Worm (Caenorhabditis elegans) whole organism, L3 larva: ENCODE data around the gene R04E5.7.

Source experiments
- R02D3.7 ChIP-seq: fragments of 150-350 bp; optimal IDR thresholded peaks from 2 replicates; lab custom pipeline; 2014; ENCODE audit warnings: missing biosample characterization, missing genetic modification characterization
- ZK546.5 ChIP-seq: sonication (generic microtip); optimal IDR thresholded peaks from 2 replicates; lab custom pipeline; 2017; ENCODE audit warnings: missing biosample characterization, missing genetic modification characterization
- aly-2 ChIP-seq: fragments of 150-350 bp; optimal IDR thresholded peaks from 2 replicates; lab custom pipeline; 2014; ENCODE audit warnings: missing biosample characterization, missing genetic modification characterization
- ama-1 ChIP-seq: fragments of 150-350 bp; optimal IDR thresholded peaks from 2 replicates; lab custom pipeline; 2018
- ceh-16 ChIP-seq: sonication (generic microtip); optimal IDR thresholded peaks from 2 replicates; lab custom pipeline; 2017; ENCODE audit warnings: missing biosample characterization, missing genetic modification characterization
- ceh-28 ChIP-seq: fragments of 150-350 bp; optimal IDR thresholded peaks from 2 replicates; lab custom pipeline; 2014; ENCODE audit warnings: missing biosample characterization, missing genetic modification reagents, missing genetic modification characterization
- ceh-82 ChIP-seq: fragments of 150-350 bp; optimal IDR thresholded peaks from 2 replicates; lab custom pipeline; 2014; ENCODE audit warnings: missing biosample characterization, missing genetic modification characterization
- egl-5 ChIP-seq: fragments of 150-350 bp; optimal IDR thresholded peaks from 2 replicates; lab custom pipeline; 2017; ENCODE audit warnings: missing biosample characterization, missing genetic modification reagents, missing genetic modification characterization, inconsistent platforms
- elt-1 ChIP-seq: fragments of 150-350 bp; optimal IDR thresholded peaks from 2 replicates; lab custom pipeline; 2014; ENCODE audit warnings: missing biosample characterization, missing genetic modification characterization
- elt-2 ChIP-seq: sonication (generic microtip); optimal IDR thresholded peaks from 2 replicates; lab custom pipeline; 2016; ENCODE audit warnings: missing genetic modification reagents, mild to moderate bottlenecking, missing genetic modification characterization, missing compliant biosample characterization
- elt-3 ChIP-seq, 3 experiments: fragments of 150-350 bp in 1 of 3; sonication (generic microtip) in 2 of 3; optimal IDR thresholded peaks; 2 replicates in 2 of 3; 4 replicates in 1 of 3; lab custom pipeline; 2014 to 2017; ENCODE audit warnings: missing biosample characterization in 3 of 3, missing genetic modification characterization in 3 of 3
- eor-1 ChIP-seq, 2 experiments: fragments of 150-350 bp; optimal IDR thresholded peaks; 2 replicates each; lab custom pipeline; 2014 to 2018; ENCODE audit warnings: missing biosample characterization in 2 of 2, missing genetic modification characterization in 2 of 2
- fkh-10 ChIP-seq: sonication (generic microtip); optimal IDR thresholded peaks from 2 replicates; lab custom pipeline; 2017; ENCODE audit warnings: missing biosample characterization, missing genetic modification reagents, missing genetic modification characterization
- fos-1 ChIP-seq: fragments of 150-350 bp; optimal IDR thresholded peaks from 2 replicates; lab custom pipeline; 2014; ENCODE audit warnings: missing biosample characterization, missing genetic modification characterization
- hmg-11 ChIP-seq: sonication (generic microtip); optimal IDR thresholded peaks from 2 replicates; lab custom pipeline; 2016; ENCODE audit warnings: missing genetic modification characterization, missing compliant biosample characterization
- jun-1 ChIP-seq: fragments of 150-350 bp; optimal IDR thresholded peaks from 2 replicates; lab custom pipeline; 2014; ENCODE audit warnings: missing biosample characterization, missing genetic modification reagents, missing genetic modification characterization
- lin-15B ChIP-seq: fragments of 150-350 bp; optimal IDR thresholded peaks from 2 replicates; lab custom pipeline; 2014; ENCODE audit warnings: missing biosample characterization, missing genetic modification characterization
- lin-39 ChIP-seq: fragments of 150-350 bp; optimal IDR thresholded peaks from 2 replicates; lab custom pipeline; 2018; ENCODE audit warnings: missing biosample characterization, missing genetic modification reagents, missing genetic modification characterization
- lsy-12 ChIP-seq: sonication (generic microtip); optimal IDR thresholded peaks from 2 replicates; lab custom pipeline; 2016; ENCODE audit warnings: mild to moderate bottlenecking, missing genetic modification characterization, missing compliant biosample characterization
- mdl-1 ChIP-seq: fragments of 150-350 bp; optimal IDR thresholded peaks from 2 replicates; lab custom pipeline; 2014; ENCODE audit warnings: missing biosample characterization, missing genetic modification characterization
- mml-1 ChIP-seq: fragments of 150-350 bp; sonication (generic microtip); optimal IDR thresholded peaks from 3 replicates; lab custom pipeline; 2014; ENCODE audit warnings: missing biosample characterization, missing genetic modification characterization
- nfya-1 ChIP-seq: sonication (generic microtip); optimal IDR thresholded peaks from 2 replicates; lab custom pipeline; 2017; ENCODE audit warnings: missing genetic modification characterization, mild to moderate bottlenecking, missing compliant biosample characterization, antibody characterized with exemption, moderate library complexity; ENCODE audit not compliant: insufficient read depth
- nhr-23 ChIP-seq: fragments of 150-350 bp; optimal IDR thresholded peaks from 2 replicates; lab custom pipeline; 2014; ENCODE audit warnings: missing biosample characterization, missing genetic modification reagents, missing genetic modification characterization
- nhr-25 ChIP-seq: sonication (generic microtip); optimal IDR thresholded peaks from 2 replicates; lab custom pipeline; 2017; ENCODE audit warnings: missing biosample characterization, missing genetic modification characterization
- nhr-28 ChIP-seq: fragments of 150-350 bp; optimal IDR thresholded peaks from 2 replicates; lab custom pipeline; 2014; ENCODE audit warnings: missing biosample characterization, missing genetic modification characterization
- nhr-43 ChIP-seq: sonication (generic microtip); optimal IDR thresholded peaks from 2 replicates; lab custom pipeline; 2016; ENCODE audit warnings: mild to moderate bottlenecking, missing genetic modification characterization, missing compliant biosample characterization; ENCODE audit not compliant: poor library complexity, severe bottlenecking
- nhr-76 ChIP-seq: fragments of 150-350 bp; sonication (generic microtip); optimal IDR thresholded peaks from 5 replicates; lab custom pipeline; 2014; ENCODE audit warnings: missing biosample characterization, missing genetic modification characterization
- pha-4 ChIP-seq: fragments of 150-350 bp; optimal IDR thresholded peaks from 2 replicates; lab custom pipeline; 2014; ENCODE audit warnings: missing biosample characterization, missing genetic modification reagents, missing genetic modification characterization
- pqm-1 ChIP-seq: fragments of 150-350 bp; optimal IDR thresholded peaks from 2 replicates; lab custom pipeline; 2017; ENCODE audit warnings: missing biosample characterization, missing genetic modification characterization, inconsistent platforms
- sea-2 ChIP-seq: fragments of 150-350 bp; sonication (generic microtip); optimal IDR thresholded peaks from 4 replicates; lab custom pipeline; 2014; ENCODE audit warnings: missing biosample characterization, missing genetic modification reagents, missing genetic modification characterization
- skn-1 ChIP-seq: fragments of 150-350 bp; optimal IDR thresholded peaks from 2 replicates; lab custom pipeline; 2014; ENCODE audit warnings: missing biosample characterization, missing genetic modification characterization
- snpc-4 ChIP-seq: fragments of 150-350 bp; optimal IDR thresholded peaks from 2 replicates; lab custom pipeline; 2014; ENCODE audit warnings: missing biosample characterization, missing genetic modification characterization
- tbx-2 ChIP-seq: sonication (generic microtip); optimal IDR thresholded peaks from 2 replicates; lab custom pipeline; 2016; ENCODE audit warnings: mild to moderate bottlenecking, missing genetic modification characterization, missing compliant biosample characterization
- unc-39 ChIP-seq: sonication (generic microtip); optimal IDR thresholded peaks from 4 replicates; lab custom pipeline; 2017; ENCODE audit warnings: missing biosample characterization, missing genetic modification characterization
- ztf-11 ChIP-seq: fragments of 150-350 bp; optimal IDR thresholded peaks from 2 replicates; lab custom pipeline; 2014; ENCODE audit warnings: missing biosample characterization, missing genetic modification characterization

Gene R04E5.7

DNA sequence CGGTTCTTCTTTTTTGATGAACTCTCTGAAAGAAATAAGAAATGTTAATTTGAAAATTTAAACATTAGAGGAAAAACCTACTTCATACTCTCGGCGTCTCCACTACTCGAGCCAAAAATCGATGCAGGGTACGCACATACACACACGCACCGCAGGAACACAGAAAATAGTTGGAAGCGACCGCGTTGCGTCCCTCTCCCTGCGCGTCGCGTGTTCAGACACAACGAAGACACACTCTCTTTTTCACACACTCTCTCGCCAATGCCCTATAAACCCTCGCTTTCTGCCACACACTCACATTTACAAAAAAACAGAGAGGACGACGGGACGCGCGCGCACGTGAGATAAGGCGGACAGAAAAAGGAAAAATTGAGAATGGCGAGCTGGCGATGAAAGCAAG lies 13.8 kb upstream of the R04E5.7 start, which contains the start of gene R04E5.9:
TSS of gene R04E5.9 (minus strand) at position 235 of the 400 bp plus-strand sequence.
- peak; percentile 10 for TF ChIP-seq lsy-12 (tag; lab: Kevin White, UChicago)
- TF ChIP-seq fos-1 = peak; percentile 13
- peak; percentile 64 for TF ChIP-seq tbx-2
- TF ChIP-seq eor-1 (tag; optimal IDR thresholded peaks at IDR 0.05; lab: Kevin White, UChicago) = no peak
- TF ChIP-seq elt-3 (tag; optimal IDR thresholded peaks at IDR 0.05; lab: Kevin White, UChicago) = no peak
- TF ChIP-seq R02D3.7 (tag; lab: Kevin White, UChicago) = peak; percentile 52
- TF ChIP-seq sea-2 (GFP tag; lab: Kevin White, UChicago) = peak; percentile 90
- TF ChIP-seq nhr-23 (tag; lab: Kevin White, UChicago) = peak; percentile 78
- peak; percentile 60 for TF ChIP-seq lin-15B (tag; lab: Kevin White, UChicago)
- TF ChIP-seq elt-1 (tag; lab: Kevin White, UChicago) = peak; percentile 57
- peak; percentile 94 for TF ChIP-seq nfya-1 (tag; lab: Kevin White, UChicago)
- no peak for TF ChIP-seq ZK546.5 (tag; lab: Kevin White, UChicago)
- TF ChIP-seq fkh-10 (GFP tag; lab: Kevin White, UChicago) = peak; percentile 82
- peak; percentile 89 for TF ChIP-seq mdl-1 (tag; lab: Kevin White, UChicago)
- peak; percentile 95 for TF ChIP-seq pha-4 (tag; lab: Kevin White, UChicago)
- TF ChIP-seq lin-39 (tag; lab: Kevin White, UChicago) = peak; percentile 94
- TF ChIP-seq nhr-25 (tag; lab: Kevin White, UChicago) = peak; percentile 77
- TF ChIP-seq ceh-82 = peak; percentile 18
- peak; percentile 69 for TF ChIP-seq pqm-1
- TF ChIP-seq jun-1 (tag; lab: Kevin White, UChicago) = peak; percentile 82
- TF ChIP-seq mml-1 (tag; lab: Kevin White, UChicago) = peak; percentile 16
- no peak for TF ChIP-seq ztf-11 (tag; lab: Kevin White, UChicago)
- TF ChIP-seq snpc-4 = peak; percentile 69
- peak; percentile 47 for TF ChIP-seq nhr-43 (tag; lab: Kevin White, UChicago)
- peak; percentile 70 for TF ChIP-seq ama-1
- TF ChIP-seq ceh-28 (tag; lab: Kevin White, UChicago) = peak; percentile 86
- no peak for TF ChIP-seq unc-39 (tag; lab: Kevin White, UChicago)
- peak; percentile 87 for TF ChIP-seq elt-2 (tag; lab: Kevin White, UChicago)
- peak; percentile 92 for TF ChIP-seq egl-5 (tag; lab: Kevin White, UChicago)
- TF ChIP-seq skn-1 (tag; lab: Kevin White, UChicago) = peak; percentile 78
- TF ChIP-seq hmg-11 = peak; percentile 98
- TF ChIP-seq nhr-76 = no peak
- TF ChIP-seq ceh-16 (tag; lab: Kevin White, UChicago) = no peak
- TF ChIP-seq nhr-28 (tag; lab: Kevin White, UChicago) = no peak

- no peak for TF ChIP-seq pha-4 (tag; lab: Kevin White, UChicago)
- no peak for TF ChIP-seq lsy-12 (tag; lab: Kevin White, UChicago)
- peak; percentile 71 for TF ChIP-seq lin-39 (tag; lab: Kevin White, UChicago)
- no peak for TF ChIP-seq ZK546.5 (tag; lab: Kevin White, UChicago)
- no peak for TF ChIP-seq snpc-4
Observed at ce11 chrX:8808740-8809139, 11.7 kb upstream of the R04E5.7 start.

- TF ChIP-seq hmg-11 (peak; percentile 46), egl-5 (tag; lab: Kevin White, UChicago) (peak; percentile 24), nfya-1 (tag; lab: Kevin White, UChicago) (peak; percentile 64), ztf-11 (tag; lab: Kevin White, UChicago) (no peak), lin-39 (tag; lab: Kevin White, UChicago) (peak; percentile 64), pha-4 (tag; lab: Kevin White, UChicago) (peak; percentile 8), skn-1 (tag; lab: Kevin White, UChicago) (peak; percentile 59), snpc-4 (peak; percentile 42), elt-2 (tag; lab: Kevin White, UChicago) (peak; percentile 18), lin-15B (tag; lab: Kevin White, UChicago) (no peak)
Observed at ce11 chrX:8806070-8806799, 9.2 kb upstream of the R04E5.7 start, which contains the start of gene R04E5.8. R04E5.8 (minus strand) TSS chrX:8806120.

ce11 chrX:8805475-8805874 lies 8.4 kb upstream of the R04E5.7 start:
- TF ChIP-seq elt-3 (tag; optimal IDR thresholded peaks at IDR 0.05; lab: Kevin White, UChicago) (no peak), aly-2 (tag; lab: Kevin White, UChicago) (no peak)
- TF ChIP-seq, all 47 proteins: peak for 0
